Fruit fly (Drosophila melanogaster): ENCODE measurements around the gene Qsox4.

The Qsox4 gene

DNA sequence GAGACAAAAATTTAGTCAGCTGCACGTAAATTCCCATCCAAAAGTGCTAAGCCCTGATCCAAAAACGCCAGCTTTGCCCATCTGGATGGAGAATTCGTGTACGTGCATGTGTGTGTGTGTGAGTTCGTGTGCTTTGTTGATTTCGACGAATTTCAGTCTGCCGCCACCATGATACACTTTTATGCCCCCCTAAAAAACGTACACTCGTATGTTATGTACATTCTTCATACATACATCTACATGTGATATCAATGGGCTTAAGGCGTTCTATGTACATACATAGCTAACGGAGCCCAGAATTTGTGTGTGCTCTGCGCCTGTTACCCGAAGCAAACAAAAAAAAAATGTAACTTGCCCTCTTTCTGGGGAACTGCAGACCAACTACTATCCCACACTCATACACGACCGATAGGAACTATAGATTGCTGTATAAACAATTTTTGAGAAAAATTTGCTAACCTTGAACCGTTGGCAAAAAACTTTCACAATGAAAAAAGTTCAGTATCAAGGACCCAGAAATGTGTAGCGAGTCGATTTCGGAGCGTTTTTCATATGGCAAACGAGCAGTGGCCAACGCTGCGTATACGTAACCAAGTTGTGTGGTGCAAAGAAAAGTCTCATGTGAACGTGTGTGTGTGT is 23.3 kb downstream of the Qsox4 start (continued):
- TF ChIP-seq D (optimal IDR thresholded peaks at IDR 0.05), result no peak
- TF ChIP-seq D (GFP tag; optimal IDR thresholded peaks at IDR 0.05), result no peak
- no peak for TF ChIP-seq otp (GFP tag; IDR thresholded peaks at IDR 0.05)
- no peak for TF ChIP-seq CG3065 (GFP tag; optimal IDR thresholded peaks at IDR 0.05)
- TF ChIP-seq CG33213 (GFP tag; optimal IDR thresholded peaks at IDR 0.05), result no peak
- no peak for TF ChIP-seq CG7963 (GFP tag; IDR thresholded peaks at IDR 0.05; ENCODE audit: partially characterized antibody)
- no peak for TF ChIP-seq dmrt11E (tag; optimal IDR thresholded peaks at IDR 0.05)
- 0 out of 2 replicates have a peak, but pooled peaks have one; percentile 7 for TF ChIP-seq CG13287 (GFP tag; IDR thresholded peaks at IDR 0.05; ENCODE audit: partially characterized antibody)
- no peak for TF ChIP-seq da (GFP tag; optimal IDR thresholded peaks at IDR 0.05)
- peak in 1 of 2 experiments; percentile 1 for TF ChIP-seq Trl (optimal IDR thresholded peaks at IDR 0.05)
- no peak for TF ChIP-seq Trl (GFP tag; optimal IDR thresholded peaks at IDR 0.05)
- no peak for TF ChIP-seq Awh (GFP tag; IDR thresholded peaks at IDR 0.05)
- TF ChIP-seq CG15479 (GFP tag; optimal IDR thresholded peaks at IDR 0.05), result no peak
- peak; percentile 49 for TF ChIP-seq kni (GFP tag; optimal IDR thresholded peaks at IDR 0.05)
- TF ChIP-seq hbn (GFP tag; IDR thresholded peaks at IDR 0.05; ENCODE audit: partially characterized antibody), result no peak
- TF ChIP-seq Oli (tag; optimal IDR thresholded peaks at IDR 0.05), result no peak
- no peak for TF ChIP-seq zfh1 (GFP tag; IDR thresholded peaks at IDR 0.05)
- no peak for TF ChIP-seq CG6175 (GFP tag; IDR thresholded peaks at IDR 0.05)
- TF ChIP-seq CG12104 (GFP tag; optimal IDR thresholded peaks at IDR 0.05), result peak; percentile 14
- no peak for TF ChIP-seq CG16779 (GFP tag; IDR thresholded peaks at IDR 0.05)
- TF ChIP-seq dm (GFP tag; optimal IDR thresholded peaks at IDR 0.05), result no peak
- TF ChIP-seq CG7987 (GFP tag; optimal IDR thresholded peaks at IDR 0.05), result peak; percentile 23
- no peak for TF ChIP-seq CG6683 (GFP tag; optimal IDR thresholded peaks at IDR 0.05)
- peak; percentile 19; the same call in 1 of the 2 replicates for TF ChIP-seq CG42726 (GFP tag; IDR thresholded peaks at IDR 0.05; ENCODE audit: partially characterized antibody)
- TF ChIP-seq ems (GFP tag; optimal IDR thresholded peaks at IDR 0.05), result no peak
- no peak for TF ChIP-seq Usf (GFP tag; optimal IDR thresholded peaks at IDR 0.05)
- TF ChIP-seq MTF-1 (GFP tag; optimal IDR thresholded peaks at IDR 0.05; ENCODE audit: borderline replicate concordance), result no peak
- TF ChIP-seq ham (GFP tag; IDR thresholded peaks at IDR 0.05), result no peak
- TF ChIP-seq CG3407 (GFP tag; optimal IDR thresholded peaks at IDR 0.05), result peak; percentile 10
- TF ChIP-seq CG7357 (GFP tag; IDR thresholded peaks at IDR 0.05), result no peak
- no peak for TF ChIP-seq Ada2b (GFP tag; IDR thresholded peaks at IDR 0.05)
- peak; percentile 40 for TF ChIP-seq nau (GFP tag; optimal IDR thresholded peaks at IDR 0.05)
- no peak for TF ChIP-seq CG14710 (tag; optimal IDR thresholded peaks at IDR 0.05)
- TF ChIP-seq Drgx (GFP tag; IDR thresholded peaks at IDR 0.05), result no peak
- TF ChIP-seq pros (GFP tag; optimal IDR thresholded peaks at IDR 0.05), result no peak
- no peak for TF ChIP-seq ind (GFP tag; optimal IDR thresholded peaks at IDR 0.05)
- TF ChIP-seq CG14860 (GFP tag; IDR thresholded peaks at IDR 0.05; ENCODE audit: partially characterized antibody), result no peak
- no peak for TF ChIP-seq al (GFP tag; IDR thresholded peaks at IDR 0.05)
- no peak for TF ChIP-seq Camta (GFP tag; optimal IDR thresholded peaks at IDR 0.05)
- TF ChIP-seq CG12391 (tag; optimal IDR thresholded peaks at IDR 0.05), result no peak
- no peak for TF ChIP-seq hth (optimal IDR thresholded peaks at IDR 0.05)
- TF ChIP-seq Bdp1 (GFP tag; optimal IDR thresholded peaks at IDR 0.05), result no peak
- TF ChIP-seq sob (GFP tag; IDR thresholded peaks at IDR 0.05), result peak; percentile 63; the same call in 1 of the 2 replicates
- no peak for TF ChIP-seq Meics (GFP tag; optimal IDR thresholded peaks at IDR 0.05)
- 0 out of 2 replicates have a peak, but pooled peaks have one; percentile 14 for TF ChIP-seq CG32767 (GFP tag; IDR thresholded peaks at IDR 0.05)
- TF ChIP-seq chm (GFP tag; IDR thresholded peaks at IDR 0.05), result no peak
- TF ChIP-seq CG12071 (GFP tag; optimal IDR thresholded peaks at IDR 0.05), result peak; percentile 52
- no peak for TF ChIP-seq CG8290 (GFP tag; optimal IDR thresholded peaks at IDR 0.05)
- TF ChIP-seq CG8290 (tag; optimal IDR thresholded peaks at IDR 0.05), result peak in 1 of 2 experiments; percentile 65
- peak; percentile 20; the same call in 1 of the 2 replicates for TF ChIP-seq MBD-R2 (GFP tag; IDR thresholded peaks at IDR 0.05)
- TF ChIP-seq gem (tag; optimal IDR thresholded peaks at IDR 0.05), result no peak

Data from whole organism, embryonic.